Worm (Caenorhabditis elegans) whole organism, L1 larva: Measurements from ENCODE around the gene col-20.
A peak's percentile ranks its signal among the peaks of the same experiment; 100 is the strongest.

Experiments
- C34B4.2 ChIP-seq: sonication (generic microtip); optimal IDR thresholded peaks from 2 replicates; lab custom pipeline; 2017; ENCODE audit warnings: mild to moderate bottlenecking, missing genetic modification characterization, missing compliant biosample characterization
- aly-2 ChIP-seq: fragments of 150-350 bp; optimal IDR thresholded peaks from 2 replicates; lab custom pipeline; 2014; ENCODE audit warnings: missing biosample characterization, missing genetic modification characterization
- blmp-1 ChIP-seq: fragments of 150-350 bp; optimal IDR thresholded peaks from 2 replicates; lab custom pipeline; 2014; ENCODE audit warnings: missing biosample characterization, missing genetic modification characterization
- ceh-8 ChIP-seq: fragments of 200-800 bp; sonication (Bioruptor generic); optimal IDR thresholded peaks from 2 replicates; lab custom pipeline; 2018; ENCODE audit warnings: mild to moderate bottlenecking, missing genetic modification characterization, moderate library complexity, missing compliant biosample characterization
- ceh-82 ChIP-seq, 3 experiments: fragments of 150-350 bp in 1 of 3; sonication (generic microtip) in 2 of 3; optimal IDR thresholded peaks; 2 replicates each; lab custom pipeline; 2014 to 2017; ENCODE audit warnings: missing biosample characterization in 3 of 3, missing genetic modification characterization in 3 of 3
- ceh-88 ChIP-seq: fragments of 200-800 bp; sonication (Bioruptor generic); IDR thresholded peaks from 2 replicates; pipeline ENCODE4 v1.3.6; 2022; ENCODE audit warnings: missing genetic modification characterization, missing compliant biosample characterization
- ceh-90 ChIP-seq: sonication (generic microtip); optimal IDR thresholded peaks from 2 replicates; lab custom pipeline; 2016; ENCODE audit warnings: missing genetic modification characterization, missing compliant biosample characterization
- ces-1 ChIP-seq: fragments of 150-350 bp; optimal IDR thresholded peaks from 2 replicates; lab custom pipeline; 2014; ENCODE audit warnings: missing biosample characterization, missing genetic modification reagents, missing genetic modification characterization
- dsc-1 ChIP-seq: sonication (generic microtip); optimal IDR thresholded peaks from 2 replicates; lab custom pipeline; 2016; ENCODE audit warnings: mild to moderate bottlenecking, missing genetic modification characterization, missing compliant biosample characterization
- efl-3 ChIP-seq: fragments of 200-800 bp; sonication (Bioruptor generic); optimal IDR thresholded peaks from 2 replicates; lab custom pipeline; 2018; ENCODE audit warnings: mild to moderate bottlenecking, missing genetic modification characterization, missing compliant biosample characterization
- egl-27 ChIP-seq, 2 experiments: fragments of 150-350 bp in 1 of 2; sonication (generic microtip); optimal IDR thresholded peaks; 3 replicates each; lab custom pipeline; 2017 to 2018; ENCODE audit warnings: missing biosample characterization in 2 of 2, missing genetic modification characterization in 2 of 2, missing genetic modification reagents in 2 of 2
- ets-5 ChIP-seq: fragments of 200-800 bp; sonication (Bioruptor generic); IDR thresholded peaks from 2 replicates; pipeline ENCODE4 v1.3.6; 2022; ENCODE audit warnings: missing genetic modification characterization, missing compliant biosample characterization
- fkh-4 ChIP-seq: sonication (generic microtip); optimal IDR thresholded peaks from 2 replicates; lab custom pipeline; 2016; ENCODE audit warnings: missing compliant biosample characterization, missing genetic modification characterization, borderline replicate concordance
- fkh-8 ChIP-seq: sonication (generic microtip); optimal IDR thresholded peaks from 2 replicates; lab custom pipeline; 2016; ENCODE audit warnings: mild to moderate bottlenecking, missing genetic modification characterization, missing compliant biosample characterization
- hlh-17 ChIP-seq: fragments of 200-800 bp; sonication (Bioruptor generic); optimal IDR thresholded peaks from 2 replicates; lab custom pipeline; 2018; ENCODE audit warnings: missing genetic modification characterization, mild to moderate bottlenecking, missing compliant biosample characterization, moderate library complexity, borderline replicate concordance
- hlh-4 ChIP-seq: sonication (generic microtip); optimal IDR thresholded peaks from 2 replicates; lab custom pipeline; 2016; ENCODE audit warnings: mild to moderate bottlenecking, missing genetic modification characterization, missing compliant biosample characterization
- irx-1 ChIP-seq: sonication (generic microtip); optimal IDR thresholded peaks from 2 replicates; lab custom pipeline; 2016; ENCODE audit warnings: missing genetic modification characterization, missing compliant biosample characterization
- isw-1 ChIP-seq: fragments of 200-800 bp; sonication (Bioruptor generic); IDR thresholded peaks from 2 replicates; pipeline ENCODE4 v1.3.6; 2022; ENCODE audit warnings: missing genetic modification characterization, missing compliant biosample characterization
- lin-13 ChIP-seq: fragments of 150-350 bp; optimal IDR thresholded peaks from 2 replicates; lab custom pipeline; 2014; ENCODE audit warnings: missing biosample characterization, missing genetic modification reagents, missing genetic modification characterization
- lin-15B ChIP-seq: fragments of 150-350 bp; sonication (generic microtip); optimal IDR thresholded peaks from 3 replicates; lab custom pipeline; 2014; ENCODE audit warnings: missing biosample characterization, missing genetic modification characterization
- lin-39 ChIP-seq: fragments of 150-350 bp; optimal IDR thresholded peaks from 2 replicates; lab custom pipeline; 2014; ENCODE audit warnings: missing biosample characterization, missing genetic modification reagents, missing genetic modification characterization
- lir-3 ChIP-seq: sonication (generic microtip); optimal IDR thresholded peaks from 2 replicates; lab custom pipeline; 2016; ENCODE audit warnings: mild to moderate bottlenecking, missing genetic modification characterization, moderate library complexity, missing compliant biosample characterization; ENCODE audit not compliant: poor library complexity
- lsy-2 ChIP-seq, 2 experiments: fragments of 150-350 bp; optimal IDR thresholded peaks; 2 replicates each; lab custom pipeline; 2014; ENCODE audit warnings: missing biosample characterization in 2 of 2, missing genetic modification characterization in 2 of 2
- mdl-1 ChIP-seq, 2 experiments: fragments of 150-350 bp; optimal IDR thresholded peaks; 2 replicates each; lab custom pipeline; 2014 to 2017; ENCODE audit warnings: missing biosample characterization in 2 of 2, missing genetic modification characterization in 2 of 2, inconsistent platforms in 1 of 2
- mef-2 ChIP-seq: fragments of 150-350 bp; optimal IDR thresholded peaks from 2 replicates; lab custom pipeline; 2014; ENCODE audit warnings: missing biosample characterization, missing genetic modification characterization
- mep-1 ChIP-seq: fragments of 150-350 bp; optimal IDR thresholded peaks from 2 replicates; lab custom pipeline; 2014; ENCODE audit warnings: missing biosample characterization, missing genetic modification characterization
- nhr-11 ChIP-seq: fragments of 150-350 bp; optimal IDR thresholded peaks from 2 replicates; lab custom pipeline; 2014; ENCODE audit warnings: missing biosample characterization, missing genetic modification characterization
- nhr-12 ChIP-seq: sonication (generic microtip); optimal IDR thresholded peaks from 2 replicates; lab custom pipeline; 2017; ENCODE audit warnings: missing biosample characterization, missing genetic modification characterization
- nhr-20 ChIP-seq: sonication (generic microtip); optimal IDR thresholded peaks from 2 replicates; lab custom pipeline; 2016; ENCODE audit warnings: mild to moderate bottlenecking, missing genetic modification characterization, missing compliant biosample characterization
- nhr-28 ChIP-seq: fragments of 150-350 bp; optimal IDR thresholded peaks from 2 replicates; lab custom pipeline; 2014; ENCODE audit warnings: missing biosample characterization, missing genetic modification characterization
- nhr-47 ChIP-seq: sonication (generic microtip); optimal IDR thresholded peaks from 2 replicates; lab custom pipeline; 2016; ENCODE audit warnings: mild to moderate bottlenecking, missing genetic modification characterization, moderate library complexity, missing compliant biosample characterization
- nhr-71 ChIP-seq: sonication (generic microtip); optimal IDR thresholded peaks from 2 replicates; lab custom pipeline; 2016; ENCODE audit warnings: mild to moderate bottlenecking, missing genetic modification characterization, moderate library complexity, missing compliant biosample characterization
- nhr-76 ChIP-seq: sonication (generic microtip); optimal IDR thresholded peaks from 2 replicates; lab custom pipeline; 2017; ENCODE audit warnings: missing biosample characterization, missing genetic modification characterization
- nhr-77 ChIP-seq: fragments of 150-350 bp; optimal IDR thresholded peaks from 2 replicates; lab custom pipeline; 2014; ENCODE audit warnings: missing biosample characterization, missing genetic modification characterization
- nhr-90 ChIP-seq: sonication (generic microtip); optimal IDR thresholded peaks from 2 replicates; lab custom pipeline; 2016; ENCODE audit warnings: mild to moderate bottlenecking, missing genetic modification characterization, missing compliant biosample characterization; ENCODE audit not compliant: poor library complexity
- pag-3 ChIP-seq: sonication (generic microtip); optimal IDR thresholded peaks from 2 replicates; lab custom pipeline; 2017; ENCODE audit warnings: missing genetic modification characterization, mild to moderate bottlenecking, missing compliant biosample characterization, antibody characterized with exemption, borderline replicate concordance; ENCODE audit not compliant: insufficient read depth
- pax-3 ChIP-seq: fragments of 200-800 bp; sonication (Bioruptor generic); optimal IDR thresholded peaks from 2 replicates; lab custom pipeline; 2018; ENCODE audit warnings: mild to moderate bottlenecking, missing genetic modification characterization, moderate library complexity, missing compliant biosample characterization
- pqm-1 ChIP-seq: sonication (generic microtip); optimal IDR thresholded peaks from 3 replicates; lab custom pipeline; 2017; ENCODE audit warnings: missing biosample characterization, missing genetic modification characterization
- skn-1 ChIP-seq: fragments of 150-350 bp; optimal IDR thresholded peaks from 2 replicates; lab custom pipeline; 2014; ENCODE audit warnings: missing biosample characterization, missing genetic modification characterization
- snu-23 ChIP-seq: sonication (generic microtip); optimal IDR thresholded peaks from 2 replicates; lab custom pipeline; 2016; ENCODE audit warnings: missing genetic modification characterization, missing compliant biosample characterization
- sox-4 ChIP-seq: sonication (generic microtip); optimal IDR thresholded peaks from 2 replicates; lab custom pipeline; 2016; ENCODE audit warnings: missing genetic modification characterization, missing compliant biosample characterization
- sptf-1 ChIP-seq: fragments of 150-350 bp; optimal IDR thresholded peaks from 2 replicates; lab custom pipeline; 2014; ENCODE audit warnings: missing biosample characterization, missing genetic modification characterization
- sup-37 ChIP-seq: fragments of 200-800 bp; sonication (Bioruptor generic); optimal IDR thresholded peaks from 2 replicates; lab custom pipeline; 2018; ENCODE audit warnings: mild to moderate bottlenecking, missing genetic modification characterization, missing compliant biosample characterization
- swsn-7 ChIP-seq: sonication (generic microtip); optimal IDR thresholded peaks from 2 replicates; lab custom pipeline; 2016; ENCODE audit warnings: missing genetic modification characterization, missing compliant biosample characterization
- unc-130 ChIP-seq: fragments of 150-350 bp; optimal IDR thresholded peaks from 2 replicates; lab custom pipeline; 2017; ENCODE audit warnings: missing biosample characterization, missing genetic modification characterization, inconsistent platforms
- unc-86 ChIP-seq: sonication (generic microtip); optimal IDR thresholded peaks from 2 replicates; lab custom pipeline; 2016; ENCODE audit warnings: missing genetic modification characterization, missing compliant biosample characterization
- unc-98 ChIP-seq: fragments of 200-800 bp; sonication (Bioruptor generic); IDR thresholded peaks from 2 replicates; pipeline ENCODE4 v1.3.6; 2022; ENCODE audit warnings: missing genetic modification characterization, missing compliant biosample characterization
- zag-1 ChIP-seq: fragments of 150-350 bp; optimal IDR thresholded peaks from 2 replicates; lab custom pipeline; 2014; ENCODE audit warnings: missing biosample characterization, missing genetic modification characterization
- zip-4 ChIP-seq: fragments of 200-800 bp; sonication (Bioruptor generic); optimal IDR thresholded peaks from 2 replicates; lab custom pipeline; 2018; ENCODE audit warnings: mild to moderate bottlenecking, missing genetic modification characterization, moderate library complexity, missing compliant biosample characterization
- ztf-4 ChIP-seq: fragments of 150-350 bp; optimal IDR thresholded peaks from 2 replicates; lab custom pipeline; 2014; ENCODE audit warnings: missing biosample characterization, missing genetic modification characterization

The col-20 gene

DNA sequence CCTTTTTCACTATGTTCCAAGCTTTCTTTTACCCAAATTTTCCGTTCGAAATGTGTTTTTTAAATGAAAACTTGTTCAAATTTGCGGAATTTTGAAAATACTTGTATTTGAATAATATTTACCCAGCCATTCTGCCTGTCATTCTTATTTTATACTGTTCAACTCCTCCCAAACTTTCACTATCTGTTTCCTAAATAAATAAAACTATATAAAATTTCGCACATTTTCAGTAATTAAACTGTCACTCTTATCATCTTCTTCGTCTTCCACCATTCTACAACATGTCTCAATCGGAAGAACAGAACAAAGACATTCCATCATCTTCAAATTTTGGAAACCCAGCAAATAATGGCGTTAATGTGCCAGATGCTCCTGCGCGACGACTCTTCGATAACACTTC is 34.2 kb upstream of the col-20 start, which contains the start of gene btbd-10:
Gene btbd-10 (plus strand): TSS at position 231 of the 400 bp plus-strand sequence.
- no peak for TF ChIP-seq ztf-4 (tag; lab: Kevin White, UChicago)
- no peak for TF ChIP-seq unc-130 (tag; lab: Kevin White, UChicago)
- TF ChIP-seq sup-37 (GFP tag; lab: Kevin White, UChicago) = no peak
- no peak for TF ChIP-seq mep-1 (tag; lab: Kevin White, UChicago)
- TF ChIP-seq pag-3 = no peak
- TF ChIP-seq pax-3 (tag; lab: Kevin White, UChicago) = no peak
- TF ChIP-seq lin-15B (tag; lab: Kevin White, UChicago) = no peak

DNA sequence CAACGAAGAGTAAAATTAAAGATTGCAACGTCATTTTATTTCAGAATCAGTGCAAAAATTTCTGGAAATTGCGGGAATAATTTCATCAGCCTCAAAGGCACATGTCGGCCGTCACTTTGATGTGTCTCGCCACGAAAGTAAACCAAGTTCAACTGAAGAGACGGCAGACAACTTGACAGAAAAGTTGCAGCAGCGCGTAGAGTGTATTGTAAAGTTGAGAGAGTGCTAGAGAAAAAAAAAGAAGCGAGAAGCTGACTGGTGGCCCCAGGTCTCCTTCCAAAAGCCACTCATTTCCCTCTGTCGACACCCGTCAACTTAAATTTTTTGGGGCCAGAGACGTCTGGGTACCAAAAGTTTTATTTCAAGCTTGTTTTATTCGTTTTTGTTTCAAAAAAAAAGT is 33.7 kb upstream of the col-20 start:
- TF ChIP-seq ceh-90 (tag; lab: Kevin White, UChicago) (no peak), unc-98 (no peak), fkh-8 (tag; lab: Kevin White, UChicago) (peak; percentile 65), sptf-1 (tag; lab: Kevin White, UChicago) (no peak), mep-1 (tag; lab: Kevin White, UChicago) (peak; percentile 85), swsn-7 (tag; lab: Kevin White, UChicago) (peak; percentile 60), mef-2 (no peak), nhr-28 (tag; lab: Kevin White, UChicago) (no peak), nhr-77 (tag; lab: Kevin White, UChicago) (peak; percentile 31), lin-39 (no peak), C34B4.2 (no peak), nhr-11 (tag; lab: Kevin White, UChicago) (no peak), nhr-71 (tag; lab: Kevin White, UChicago) (peak; percentile 80), dsc-1 (tag; lab: Kevin White, UChicago) (peak; percentile 56), ceh-8 (no peak), hlh-17 (GFP tag; lab: Kevin White, UChicago) (no peak), fkh-4 (no peak), snu-23 (peak; percentile 77), sup-37 (GFP tag; lab: Kevin White, UChicago) (no peak), aly-2 (no peak), ztf-4 (tag; lab: Kevin White, UChicago) (peak; percentile 32), nhr-90 (tag; lab: Kevin White, UChicago) (no peak), unc-130 (tag; lab: Kevin White, UChicago) (no peak), ceh-82 (tag; optimal IDR thresholded peaks at IDR 0.05; lab: Kevin White, UChicago) (peak; percentile 30 to 61 (median 42)), sox-4 (tag; lab: Kevin White, UChicago) (no peak), irx-1 (tag; lab: Kevin White, UChicago) (no peak), nhr-76 (tag; lab: Kevin White, UChicago) (no peak), zip-4 (GFP tag; lab: Kevin White, UChicago) (no peak), efl-3 (GFP tag; lab: Kevin White, UChicago) (no peak), blmp-1 (tag; lab: Kevin White, UChicago) (peak; percentile 48), isw-1 (peak; percentile 72), nhr-47 (tag; lab: Kevin White, UChicago) (peak; percentile 68), lsy-2 (tag; optimal IDR thresholded peaks at IDR 0.05; lab: Kevin White, UChicago) (peak; percentile 71 to 86), skn-1 (tag; lab: Kevin White, UChicago) (peak; percentile 85), mdl-1 (tag; optimal IDR thresholded peaks at IDR 0.05; lab: Kevin White, UChicago) (peak in 1 of 2 experiments; percentile 77), lin-13 (GFP tag; lab: Kevin White, UChicago) (peak; percentile 34), ets-5 (GFP tag; lab: Robert Waterston, UW) (no peak), ceh-88 (no peak), zag-1 (tag; lab: Kevin White, UChicago) (no peak), hlh-4 (tag; lab: Kevin White, UChicago) (no peak), lir-3 (tag; lab: Kevin White, UChicago) (peak; percentile 35), egl-27 (tag; optimal IDR thresholded peaks at IDR 0.05; lab: Kevin White, UChicago) (no peak), nhr-12 (tag; lab: Kevin White, UChicago) (no peak), unc-86 (tag; lab: Kevin White, UChicago) (peak; percentile 40), pqm-1 (no peak), ces-1 (GFP tag; lab: Kevin White, UChicago) (no peak), nhr-20 (tag; lab: Kevin White, UChicago) (peak; percentile 80), pag-3 (no peak)
